Worm (Caenorhabditis elegans): Measurements from ENCODE around the gene skr-8.

- no peak for TF ChIP-seq nhr-11 (tag; optimal IDR thresholded peaks at IDR 0.05)
- no peak for TF ChIP-seq nhr-77 (tag; optimal IDR thresholded peaks at IDR 0.05)
- no peak for TF ChIP-seq fos-1 (tag; optimal IDR thresholded peaks at IDR 0.05)
- no peak for TF ChIP-seq zag-1 (tag; optimal IDR thresholded peaks at IDR 0.05)
Measured at ce11 chrIV:17183629-17184028, 18.0 kb upstream of the skr-8 start, which contains the start of gene col-138.

All from whole organism, L3 larva.